Fruit fly (Drosophila melanogaster) whole organism, embryonic: Measurements from ENCODE around the gene CG32259.
A peak's percentile ranks its signal among the peaks of the same experiment; 100 is the strongest.

Experiments
- Atf6 ChIP-seq: fragments of 200-800 bp; sonication (Bioruptor generic); IDR thresholded peaks from 2 replicates; pipeline ENCODE4 v1.3.6; 2022; ENCODE audit warnings: missing biosample characterization, missing genetic modification characterization
- CG10147 ChIP-seq: fragments of 200-800 bp; sonication (Bioruptor generic); optimal IDR thresholded peaks from 2 replicates; lab custom pipeline; 2019; ENCODE audit warnings: missing biosample characterization, mild to moderate bottlenecking, missing genetic modification characterization, moderate library complexity
- CG1024 ChIP-seq: fragments of 200-800 bp; sonication (Bioruptor generic); IDR thresholded peaks from 2 replicates; pipeline ENCODE4 v1.3.6; 2022; ENCODE audit warnings: missing biosample characterization, missing genetic modification characterization
- CG10959 ChIP-seq: fragments of 200-800 bp; sonication (Bioruptor generic); IDR thresholded peaks from 2 replicates; pipeline ENCODE4 v1.3.6; 2022; ENCODE audit warnings: missing biosample characterization, missing genetic modification characterization
- CG12299 ChIP-seq: fragments of 200-800 bp; sonication (Bioruptor generic); optimal IDR thresholded peaks from 2 replicates; lab custom pipeline; 2018; ENCODE audit warnings: missing biosample characterization, mild to moderate bottlenecking, missing genetic modification characterization
- CG1233 ChIP-seq: fragments of 200-800 bp; sonication (Bioruptor generic); optimal IDR thresholded peaks from 4 replicates; lab custom pipeline; 2018; ENCODE audit warnings: missing biosample characterization, mild to moderate bottlenecking, missing genetic modification characterization
- CG12659 ChIP-seq: fragments of 200-800 bp; sonication (Bioruptor generic); optimal IDR thresholded peaks from 3 replicates; lab custom pipeline; 2017; ENCODE audit warnings: mild to moderate bottlenecking, missing biosample characterization, missing genetic modification reagents, missing genetic modification characterization
- CG12769 ChIP-seq: fragments of 200-800 bp; sonication (Bioruptor generic); optimal IDR thresholded peaks from 2 replicates; lab custom pipeline; 2019; ENCODE audit warnings: missing biosample characterization, mild to moderate bottlenecking, missing genetic modification characterization, moderate library complexity
- CG14965 ChIP-seq: fragments of 200-800 bp; sonication (Bioruptor generic); optimal IDR thresholded peaks from 2 replicates; lab custom pipeline; 2016; ENCODE audit warnings: missing biosample characterization, missing genetic modification characterization, borderline replicate concordance
- CG17612 ChIP-seq: fragments of 200-800 bp; sonication (Bioruptor generic); IDR thresholded peaks from 2 replicates; pipeline ENCODE4 v1.3.6; 2022; ENCODE audit warnings: missing biosample characterization, missing genetic modification characterization
- CG31388 ChIP-seq: fragments of 200-800 bp; sonication (Bioruptor generic); optimal IDR thresholded peaks from 2 replicates; lab custom pipeline; 2016; ENCODE audit warnings: missing biosample characterization, missing genetic modification characterization
- CG3163 ChIP-seq: fragments of 200-800 bp; sonication (Bioruptor generic); optimal IDR thresholded peaks from 3 replicates; lab custom pipeline; 2016; ENCODE audit warnings: missing biosample characterization, missing genetic modification characterization
- CG3281 ChIP-seq: fragments of 200-800 bp; sonication (Bioruptor generic); optimal IDR thresholded peaks from 3 replicates; lab custom pipeline; 2017; ENCODE audit warnings: missing biosample characterization, mild to moderate bottlenecking, missing genetic modification characterization
- CG3407 ChIP-seq: fragments of 200-800 bp; sonication (Bioruptor generic); optimal IDR thresholded peaks from 2 replicates; lab custom pipeline; 2018; ENCODE audit warnings: missing biosample characterization, mild to moderate bottlenecking, missing genetic modification characterization
- CG34376 ChIP-seq: fragments of 200-800 bp; sonication (Bioruptor generic); optimal IDR thresholded peaks from 2 replicates; lab custom pipeline; 2018; ENCODE audit warnings: missing biosample characterization, mild to moderate bottlenecking, missing genetic modification characterization
- CG4360 ChIP-seq: fragments of 200-800 bp; sonication (Bioruptor generic); IDR thresholded peaks from 2 replicates; pipeline ENCODE4 v1.3.6; 2022; ENCODE audit warnings: missing biosample characterization, missing genetic modification characterization
- CG5953 ChIP-seq: fragments of 200-800 bp; sonication (Bioruptor generic); IDR thresholded peaks from 2 replicates; pipeline ENCODE4 v1.3.6; 2022; ENCODE audit warnings: missing biosample characterization, missing genetic modification characterization
- CG6272 ChIP-seq: fragments of 200-800 bp; sonication (Bioruptor generic); IDR thresholded peaks from 2 replicates; pipeline ENCODE4 v1.3.6; 2022; ENCODE audit warnings: missing biosample characterization, missing genetic modification characterization
- CG8388 ChIP-seq: fragments of 200-800 bp; sonication (Bioruptor generic); optimal IDR thresholded peaks from 2 replicates; lab custom pipeline; 2019; ENCODE audit warnings: missing biosample characterization, mild to moderate bottlenecking, missing genetic modification characterization, moderate library complexity
- Dll ChIP-seq: fragments of 200-800 bp; sonication (Bioruptor generic); IDR thresholded peaks from 4 replicates; pipeline ENCODE4 v1.3.6; 2022; ENCODE audit warnings: missing biosample characterization, missing genetic modification characterization; ENCODE audit not compliant: partially characterized antibody
- E2f1 ChIP-seq: fragments of 200-800 bp; sonication (Bioruptor generic); IDR thresholded peaks from 2 replicates; pipeline ENCODE4 v1.3.6; 2022; ENCODE audit warnings: missing biosample characterization, missing genetic modification characterization
- E2f2 ChIP-seq: fragments of 200-800 bp; sonication (Bioruptor generic); IDR thresholded peaks from 2 replicates; pipeline ENCODE4 v1.3.6; 2022; ENCODE audit warnings: missing biosample characterization, missing genetic modification characterization
- Elba2 ChIP-seq: fragments of 200-800 bp; sonication (Bioruptor generic); optimal IDR thresholded peaks from 3 replicates; lab custom pipeline; 2016; ENCODE audit warnings: missing biosample characterization, missing genetic modification characterization
- HHEX ChIP-seq: fragments of 200-800 bp; sonication (Bioruptor generic); optimal IDR thresholded peaks from 3 replicates; lab custom pipeline; 2017; ENCODE audit warnings: missing biosample characterization, mild to moderate bottlenecking, missing genetic modification characterization, missing genetic modification reagents
- Hand ChIP-seq: fragments of 200-800 bp; sonication (Bioruptor generic); optimal IDR thresholded peaks from 2 replicates; lab custom pipeline; 2017; ENCODE audit warnings: mild to moderate bottlenecking, missing biosample characterization, missing genetic modification reagents, missing genetic modification characterization
- Hmr ChIP-seq: fragments of 200-800 bp; sonication (Bioruptor generic); optimal IDR thresholded peaks from 3 replicates; lab custom pipeline; 2017; ENCODE audit warnings: mild to moderate bottlenecking, missing biosample characterization, missing genetic modification reagents, missing genetic modification characterization
- Hr39 ChIP-seq: fragments of >200 bp; optimal IDR thresholded peaks from 2 replicates; lab custom pipeline; 2017
- Lim3 ChIP-seq: fragments of 200-800 bp; sonication (Bioruptor generic); IDR thresholded peaks from 2 replicates; pipeline ENCODE4 v1.3.6; 2022; ENCODE audit warnings: missing biosample characterization, missing genetic modification characterization
- Poxn ChIP-seq: fragments of 200-800 bp; sonication (Bioruptor generic); IDR thresholded peaks from 2 replicates; pipeline ENCODE4 v1.3.6; 2022; ENCODE audit warnings: missing biosample characterization, missing genetic modification characterization
- Stat92E ChIP-seq, 3 experiments: fragments of >200 bp in 2 of 3; fragments of 200-800 bp in 1 of 3; sonication (Bioruptor generic) in 1 of 3; optimal IDR thresholded peaks; 2 replicates each; lab custom pipeline; 2017 to 2019; ENCODE audit warnings: missing biosample characterization in 3 of 3, missing genetic modification characterization in 3 of 3, mild to moderate bottlenecking in 1 of 3, moderate library complexity in 1 of 3
- TFAM ChIP-seq: fragments of 200-800 bp; sonication (Bioruptor generic); optimal IDR thresholded peaks from 2 replicates; lab custom pipeline; 2017; ENCODE audit warnings: missing biosample characterization, missing genetic modification characterization, inconsistent platforms
- Vsx1 ChIP-seq: fragments of 200-800 bp; sonication (Bioruptor generic); optimal IDR thresholded peaks from 2 replicates; lab custom pipeline; 2017; ENCODE audit warnings: missing biosample characterization, mild to moderate bottlenecking, missing genetic modification characterization, missing genetic modification reagents
- aop ChIP-seq: fragments of 200-800 bp; sonication (Bioruptor generic); IDR thresholded peaks from 2 replicates; pipeline ENCODE4 v1.3.6; 2022; ENCODE audit warnings: missing biosample characterization, missing genetic modification characterization
- ara ChIP-seq: fragments of 200-800 bp; sonication (Bioruptor generic); IDR thresholded peaks from 2 replicates; pipeline ENCODE4 v1.3.6; 2022; ENCODE audit warnings: missing biosample characterization, missing genetic modification characterization
- bcd ChIP-seq: fragments of 200-800 bp; sonication (Bioruptor generic); optimal IDR thresholded peaks from 2 replicates; lab custom pipeline; 2017; ENCODE audit warnings: missing biosample characterization, mild to moderate bottlenecking, missing genetic modification characterization
- crc ChIP-seq: fragments of 200-800 bp; sonication (Bioruptor generic); optimal IDR thresholded peaks from 2 replicates; lab custom pipeline; 2016; ENCODE audit warnings: missing biosample characterization, missing genetic modification characterization
- fd102C ChIP-seq: fragments of 200-800 bp; sonication (Bioruptor generic); optimal IDR thresholded peaks from 2 replicates; lab custom pipeline; 2018; ENCODE audit warnings: missing biosample characterization, mild to moderate bottlenecking, missing genetic modification characterization, moderate library complexity
- grn ChIP-seq: fragments of 200-800 bp; sonication (Bioruptor generic); optimal IDR thresholded peaks from 3 replicates; lab custom pipeline; 2017; ENCODE audit warnings: missing biosample characterization, missing genetic modification characterization
- ind ChIP-seq: fragments of 200-800 bp; sonication (Bioruptor generic); optimal IDR thresholded peaks from 3 replicates; lab custom pipeline; 2016; ENCODE audit warnings: missing biosample characterization, missing genetic modification characterization
- mam ChIP-seq: fragments of 200-800 bp; sonication (Bioruptor generic); optimal IDR thresholded peaks from 3 replicates; lab custom pipeline; 2016; ENCODE audit warnings: missing biosample characterization, missing genetic modification characterization
- mirr ChIP-seq: fragments of 200-800 bp; sonication (Bioruptor generic); optimal IDR thresholded peaks from 3 replicates; lab custom pipeline; 2018; ENCODE audit warnings: missing biosample characterization, mild to moderate bottlenecking, missing genetic modification characterization
- mld ChIP-seq: fragments of 200-800 bp; sonication (Bioruptor generic); IDR thresholded peaks from 3 replicates; pipeline ENCODE4 v1.3.6; 2022; ENCODE audit warnings: missing biosample characterization, missing genetic modification characterization; ENCODE audit not compliant: partially characterized antibody
- pho ChIP-seq: fragments of 200-800 bp; sonication (Bioruptor generic); optimal IDR thresholded peaks from 2 replicates; lab custom pipeline; 2016; ENCODE audit warnings: missing biosample characterization, missing genetic modification characterization
- pnt ChIP-seq: fragments of 200-800 bp; sonication (Bioruptor generic); optimal IDR thresholded peaks from 3 replicates; lab custom pipeline; 2016; ENCODE audit warnings: missing biosample characterization, missing genetic modification characterization
- sc ChIP-seq, 3 experiments: fragments of >200 bp in 2 of 3; fragments of 200-800 bp in 1 of 3; sonication (Bioruptor generic) in 1 of 3; optimal IDR thresholded peaks; 2 replicates in 2 of 3; 3 replicates in 1 of 3; lab custom pipeline; 2017; ENCODE audit warnings: mild to moderate bottlenecking in 1 of 3, missing biosample characterization in 1 of 3, missing genetic modification characterization in 1 of 3, missing genetic modification reagents in 1 of 3
- sens-2 ChIP-seq: fragments of 200-800 bp; sonication (Bioruptor generic); IDR thresholded peaks from 2 replicates; pipeline ENCODE4 v1.3.6; 2022; ENCODE audit warnings: missing biosample characterization, missing genetic modification characterization
- sr ChIP-seq: fragments of 200-800 bp; sonication (Bioruptor generic); IDR thresholded peaks from 3 replicates; pipeline ENCODE4 v1.3.6; 2022; ENCODE audit warnings: missing biosample characterization, missing genetic modification characterization
- stwl ChIP-seq: fragments of 200-800 bp; sonication (Bioruptor generic); optimal IDR thresholded peaks from 3 replicates; lab custom pipeline; 2018; ENCODE audit warnings: missing biosample characterization, mild to moderate bottlenecking, missing genetic modification characterization, moderate library complexity
- vvl ChIP-seq: fragments of 200-800 bp; sonication (Bioruptor generic); IDR thresholded peaks from 2 replicates; pipeline ENCODE4 v1.3.6; 2022; ENCODE audit warnings: missing biosample characterization, missing genetic modification characterization
- z ChIP-seq: fragments of 200-800 bp; sonication (Bioruptor generic); IDR thresholded peaks from 3 replicates; pipeline ENCODE4 v1.3.6; 2022; ENCODE audit warnings: missing biosample characterization, missing genetic modification characterization
- zfh1 ChIP-seq: fragments of 200-800 bp; sonication (Bioruptor generic); IDR thresholded peaks from 3 replicates; pipeline ENCODE4 v1.3.6; 2022; ENCODE audit warnings: missing biosample characterization, missing genetic modification characterization

CG32259 gene

dm6 chr3L:4092705-4093257, 23.6 kb downstream of the CG32259 start, which contains the start of gene CG14990 (continued):
- no peak for TF ChIP-seq HHEX (GFP tag; lab: Kevin White, UChicago)
- TF ChIP-seq Hmr (GFP tag; lab: Kevin White, UChicago), result no peak
- TF ChIP-seq ind (GFP tag; lab: Kevin White, UChicago), result no peak
- TF ChIP-seq crc, result no peak
- TF ChIP-seq CG10959, result no peak
- no peak for TF ChIP-seq TFAM
- TF ChIP-seq mirr (GFP tag; lab: Kevin White, UChicago), result no peak
- TF ChIP-seq bcd, result no peak
- TF ChIP-seq CG12299 (tag; lab: Kevin White, UChicago), result no peak
- TF ChIP-seq sr (GFP tag; lab: Robert Waterston, UW), result no peak
- TF ChIP-seq E2f1, result no peak
- no peak for TF ChIP-seq zfh1 (GFP tag; lab: Robert Waterston, UW)
- TF ChIP-seq CG4360 (GFP tag; lab: Robert Waterston, UW), result peak; percentile 37; the same call in 1 of the 2 replicates
- no peak for TF ChIP-seq mld (GFP tag; lab: Robert Waterston, UW)
- TF ChIP-seq stwl (tag; lab: Kevin White, UChicago), result peak; percentile 90
- TF ChIP-seq CG3407 (GFP tag; lab: Kevin White, UChicago), result no peak
- TF ChIP-seq CG31388 (GFP tag; lab: Kevin White, UChicago), result no peak
- TF ChIP-seq CG1024 (GFP tag; lab: Robert Waterston, UW), result no peak
- TF ChIP-seq sens-2, result no peak
- no peak for TF ChIP-seq CG6272 (GFP tag; lab: Robert Waterston, UW)
- no peak for TF ChIP-seq z (GFP tag; lab: Robert Waterston, UW)
- TF ChIP-seq Vsx1 (GFP tag; lab: Kevin White, UChicago), result no peak
- TF ChIP-seq ara (GFP tag; lab: Robert Waterston, UW), result no peak
- peak; percentile 99 for TF ChIP-seq E2f2 (GFP tag; lab: Robert Waterston, UW)
- TF ChIP-seq pnt (GFP tag; lab: Kevin White, UChicago), result no peak
- TF ChIP-seq CG3163 (GFP tag; lab: Kevin White, UChicago), result no peak
- no peak for TF ChIP-seq CG14965 (GFP tag; lab: Kevin White, UChicago)
- TF ChIP-seq Hand (GFP tag; lab: Kevin White, UChicago), result no peak
- no peak for TF ChIP-seq CG1233 (GFP tag; lab: Kevin White, UChicago)
- no peak for TF ChIP-seq Poxn (GFP tag; lab: Robert Waterston, UW)
- no peak for TF ChIP-seq sc (optimal IDR thresholded peaks at IDR 0.05; lab: Kevin White, UChicago)
- TF ChIP-seq sc (GFP tag; optimal IDR thresholded peaks at IDR 0.05; lab: Kevin White, UChicago), result no peak
- no peak for TF ChIP-seq CG12769
- TF ChIP-seq CG5953 (GFP tag; lab: Robert Waterston, UW), result no peak
- no peak for TF ChIP-seq aop (GFP tag; lab: Robert Waterston, UW)
- TF ChIP-seq CG8388, result no peak
- TF ChIP-seq Hr39 (lab: Kevin White, UChicago), result no peak
- TF ChIP-seq grn (GFP tag; lab: Kevin White, UChicago), result peak; percentile 28
- no peak for TF ChIP-seq Lim3 (GFP tag; lab: Robert Waterston, UW)
- no peak for TF ChIP-seq CG3281
- TF ChIP-seq mam (GFP tag; lab: Kevin White, UChicago), result no peak
- TF ChIP-seq CG17612 (GFP tag; lab: Robert Waterston, UW), result no peak
- peak; percentile 66; the same call in 1 of the 2 replicates for TF ChIP-seq vvl
- peak; percentile 25 for TF ChIP-seq CG12659 (GFP tag; lab: Kevin White, UChicago)
- TF ChIP-seq fd102C (GFP tag; lab: Kevin White, UChicago), result no peak
- TF ChIP-seq Atf6, result 0 out of 2 replicates have a peak, but pooled peaks have one; percentile 13
- TF ChIP-seq Elba2 (GFP tag; lab: Kevin White, UChicago), result no peak
- no peak for TF ChIP-seq pho
- TF ChIP-seq Dll, result no peak
- peak in 1 of 3 experiments; percentile 53 for TF ChIP-seq Stat92E (GFP tag; optimal IDR thresholded peaks at IDR 0.05; lab: Kevin White, UChicago)
- TF ChIP-seq CG34376 (GFP tag; lab: Kevin White, UChicago), result no peak
- no peak for TF ChIP-seq CG10147 (GFP tag; lab: Kevin White, UChicago)
